Fruit fly (Drosophila melanogaster) whole organism, larva: ENCODE data around the gene CG18262.

Source experiments
- noc ChIP-seq: fragments of 200-800 bp; sonication (Bioruptor generic); optimal IDR thresholded peaks from 3 replicates; lab custom pipeline; 2019; ENCODE audit warnings: missing biosample characterization, mild to moderate bottlenecking, missing genetic modification characterization, moderate library complexity

Gene CG18262

DNA sequence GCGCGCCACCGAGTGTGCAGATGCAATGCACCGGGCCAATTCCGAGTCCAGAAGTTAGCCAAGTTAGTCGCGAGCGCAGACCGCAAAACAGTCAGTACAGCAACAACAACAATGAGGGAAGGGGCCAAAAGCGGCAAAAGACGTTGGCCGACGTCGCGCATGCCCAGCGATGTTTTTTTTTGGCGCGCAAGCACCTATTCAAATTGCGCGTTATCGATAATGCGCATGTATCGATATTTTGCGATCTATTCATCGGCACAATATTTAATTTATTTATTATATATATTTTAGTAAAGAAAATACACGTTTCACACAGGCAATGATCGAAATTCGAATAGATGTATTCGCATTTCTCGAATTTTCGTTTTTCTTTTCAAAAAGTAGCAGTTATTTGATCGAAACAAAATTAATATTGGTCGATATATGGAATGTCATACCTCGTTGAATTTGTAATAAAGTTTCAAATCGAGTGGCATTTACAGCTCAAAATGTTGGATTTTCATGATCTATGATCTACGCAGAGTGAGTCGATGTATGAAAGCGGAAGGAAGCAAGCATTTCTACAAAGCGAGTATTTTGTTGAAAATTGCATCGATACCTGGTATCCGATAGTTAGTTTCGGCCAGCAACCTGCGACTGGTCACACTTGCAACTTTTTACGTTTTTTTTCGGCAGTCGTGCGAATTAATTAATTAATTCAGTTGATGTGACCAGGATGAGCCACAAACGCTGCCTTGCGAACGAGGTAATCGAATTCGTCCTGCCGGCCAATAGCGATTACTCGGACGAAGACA lies 23.3 kb upstream of the CG18262 start, which contains the start of gene CG2116:
Gene CG2116, plus strand, starts transcription at position 609 of the 794 bp plus-strand sequence.
- TF ChIP-seq noc (tag; lab: Kevin White, UChicago), result no peak

- TF ChIP-seq noc (tag; lab: Kevin White, UChicago), result peak; percentile 68
Observed at dm6 chrX:8131693-8132313, 20.9 kb upstream of the CG18262 start, which contains the start of gene CG10958. TSS of gene CG10958 (plus strand) at chrX:8132285.

DNA sequence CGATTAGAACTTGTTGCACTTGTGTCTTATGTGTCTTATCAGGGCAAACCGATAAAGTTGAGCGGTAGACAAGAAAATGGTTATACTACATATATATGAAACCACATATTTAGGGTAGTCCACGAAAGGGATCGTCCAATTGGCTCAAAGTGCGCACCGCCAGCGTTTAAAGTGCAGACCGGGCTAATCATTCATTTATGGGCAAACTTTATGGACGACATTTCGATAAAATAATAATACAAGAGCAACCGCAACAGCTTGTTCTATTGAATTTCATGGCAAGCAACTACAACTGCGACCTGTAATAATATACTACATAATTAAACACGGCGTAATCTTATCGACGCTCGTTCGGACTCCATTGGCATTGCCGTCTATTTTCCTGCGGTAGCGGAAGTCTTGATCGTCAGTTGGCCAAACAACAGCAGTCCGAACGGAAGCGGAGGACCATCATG lies 17.3 kb upstream of the CG18262 start, which contains the start of the genes cyr and CG2120:
Gene cyr, minus strand, starts transcription at position 294 of the 455 bp plus-strand sequence.
Gene CG2120, plus strand, starts transcription at position 405 of the 455 bp plus-strand sequence.
- no peak for TF ChIP-seq noc (tag; lab: Kevin White, UChicago)

dm6 chrX:8137285-8137684 lies 15.5 kb upstream of the CG18262 start:
- TF ChIP-seq noc (tag; lab: Kevin White, UChicago), result no peak

- no peak for TF ChIP-seq noc (tag; lab: Kevin White, UChicago)
Observed at dm6 chrX:8140707-8141106, 12.0 kb upstream of the CG18262 start.

DNA sequence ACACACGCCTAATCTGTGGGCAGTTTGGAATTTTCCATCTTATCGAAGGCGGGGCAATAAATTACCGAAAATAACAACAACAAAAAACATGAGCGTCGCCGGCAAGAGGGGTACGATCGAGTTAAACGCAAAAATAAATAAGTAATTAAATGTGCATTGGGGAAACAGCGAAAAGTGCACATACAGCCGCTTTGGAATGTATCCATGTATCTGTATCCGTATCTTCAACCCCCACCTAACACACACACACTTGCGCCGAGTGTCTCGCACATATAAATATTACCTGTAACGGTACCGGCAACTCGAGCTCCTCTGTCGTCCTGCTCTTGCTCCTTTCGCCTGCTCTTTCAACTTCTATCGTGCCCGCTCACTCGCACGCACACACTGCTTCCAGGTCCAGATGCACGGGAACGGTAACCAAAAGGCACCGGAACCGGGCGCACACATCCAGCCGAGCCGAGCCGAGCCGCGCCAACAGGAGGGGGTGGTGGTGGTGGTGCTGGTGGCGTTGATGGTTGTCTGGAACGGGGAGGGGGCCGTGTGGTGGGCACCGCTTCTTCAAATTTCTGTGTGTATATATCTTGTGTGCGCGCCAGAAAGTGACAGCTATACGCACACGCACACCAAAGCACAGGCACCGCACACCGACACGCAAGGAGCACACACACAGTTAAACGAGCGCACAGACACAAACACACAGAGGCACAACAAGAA lies 11.2 kb upstream of the CG18262 start:
- peak; percentile 45 for TF ChIP-seq noc (tag; lab: Kevin White, UChicago)

dm6 chrX:8142067-8142462 lies 10.7 kb upstream of the CG18262 start, which contains the start of gene Smox:
TSS of gene Smox (minus strand) at chrX:8142279.
- TF ChIP-seq noc (tag; lab: Kevin White, UChicago), result no peak

- TF ChIP-seq noc (tag; lab: Kevin White, UChicago), result peak; percentile 91
Observed at dm6 chrX:8143537-8143936, 9.2 kb upstream of the CG18262 start, which contains the start of gene CG17982. TSS of gene CG17982 (minus strand) at chrX:8143835.

- TF ChIP-seq noc (tag; lab: Kevin White, UChicago), result peak; percentile 25
Observed at dm6 chrX:8145501-8146157, 7.1 kb upstream of the CG18262 start, which contains the start of the genes alpha-PheRS and CG2129. TSS of gene alpha-PheRS (minus strand) at chrX:8145602. TSS of gene CG2129 (plus strand) at chrX:8145839.

- no peak for TF ChIP-seq noc (tag; lab: Kevin White, UChicago)
Observed at dm6 chrX:8147649-8148048, 5.1 kb upstream of the CG18262 start, which contains the start of gene CG15336. TSS of gene CG15336 (plus strand) at chrX:8147949.

dm6 chrX:8148556-8148955 lies 4.2 kb upstream of the CG18262 start, which contains the start of gene CG10959:
TSS of gene CG10959 (plus strand) at chrX:8148783.
- TF ChIP-seq noc (tag; lab: Kevin White, UChicago), result no peak

- TF ChIP-seq noc (tag; lab: Kevin White, UChicago), result no peak
Observed at dm6 chrX:8152077-8152476, 671 bp upstream of the CG18262 start, which contains the start of gene Gbeta5. TSS of gene Gbeta5 (minus strand) at chrX:8152275.

- TF ChIP-seq noc (tag; lab: Kevin White, UChicago), result peak; percentile 78
Observed at dm6 chrX:8157294-8157693, 4.5 kb downstream of the CG18262 start, which contains the start of the genes Traf6 and GIIIspla2. TSS of gene Traf6 (minus strand) at chrX:8157386. TSS of gene GIIIspla2 (plus strand) at chrX:8157628.

dm6 chrX:8158942-8159472 lies 6.3 kb downstream of the CG18262 start:
- no peak for TF ChIP-seq noc (tag; lab: Kevin White, UChicago)
